Worm (Caenorhabditis elegans): ENCODE measurements around the gene C49C3.4.

The C49C3.4 gene

DNA sequence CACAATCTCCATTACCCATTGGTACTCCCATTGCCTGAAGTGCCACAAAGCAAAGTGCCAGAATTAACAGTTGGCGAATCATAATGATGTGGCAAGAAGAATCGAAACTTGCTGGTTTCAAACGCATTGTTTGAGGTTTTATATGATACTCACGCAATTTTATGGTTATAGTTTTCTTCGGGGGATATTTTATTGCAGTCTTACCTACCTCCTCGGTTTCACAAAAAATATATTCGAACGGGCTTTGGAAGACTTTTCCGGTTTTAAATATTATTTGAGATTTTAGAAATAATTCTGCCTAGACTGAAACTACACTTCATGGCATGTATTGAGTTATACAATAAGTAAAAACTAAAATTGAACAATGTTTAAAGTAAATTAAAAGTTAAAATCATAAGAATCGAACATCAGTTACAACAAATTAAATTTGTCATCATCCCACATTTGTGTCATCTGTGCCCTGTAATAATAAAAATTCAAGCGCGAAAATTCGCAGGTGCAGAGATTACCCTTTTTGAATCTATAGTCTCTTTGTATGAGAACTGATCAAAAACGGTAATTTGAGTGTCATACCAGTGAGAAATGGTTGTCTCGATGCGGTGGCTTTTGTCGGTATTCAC lies 26.1 kb downstream of the C49C3.4 start, which contains the start of the genes clec-197 and clec-198:
clec-197 (minus strand) TSS at position 101 of the 620 bp plus-strand sequence.
clec-198 (plus strand) TSS at position 570 of the 620 bp plus-strand sequence.
- no peak for TF ChIP-seq unc-86 (tag; optimal IDR thresholded peaks at IDR 0.05)
- no peak for TF ChIP-seq fax-1 (tag; optimal IDR thresholded peaks at IDR 0.05)
- no peak for TF ChIP-seq ceh-14 (tag; optimal IDR thresholded peaks at IDR 0.05)
- TF ChIP-seq K09A11.1 (tag; optimal IDR thresholded peaks at IDR 0.05; ENCODE audit: insufficient read depth): no peak
- no peak for TF ChIP-seq lim-6 (tag; optimal IDR thresholded peaks at IDR 0.05)
- TF ChIP-seq unc-42 (tag; optimal IDR thresholded peaks at IDR 0.05): no peak

DNA sequence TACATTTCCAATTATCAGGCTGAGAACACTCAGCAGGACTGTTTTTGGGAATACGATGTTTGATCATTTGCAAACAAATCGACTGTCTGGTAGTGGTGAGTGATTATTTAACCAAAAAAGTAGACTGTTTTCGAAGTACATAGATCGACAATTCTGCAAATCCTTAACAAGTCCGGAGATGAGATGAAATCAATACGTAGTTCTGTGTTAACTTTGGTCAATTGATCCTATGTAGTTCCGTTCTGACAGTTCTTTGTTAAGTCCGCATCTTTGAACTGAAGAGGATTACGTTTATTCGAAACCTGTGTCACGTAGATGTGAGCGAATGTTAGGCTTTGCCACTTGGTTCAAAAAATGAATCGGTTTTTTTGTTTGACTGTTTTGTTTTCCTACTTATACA lies 31.0 kb downstream of the C49C3.4 start, which contains the start of gene clec-199:
clec-199 (plus strand) TSS at position 301 of the 400 bp plus-strand sequence.
- TF ChIP-seq unc-55 (GFP tag; optimal IDR thresholded peaks at IDR 0.05) (no peak), ahr-1 (tag; optimal IDR thresholded peaks at IDR 0.05) (no peak), tbx-2 (tag; optimal IDR thresholded peaks at IDR 0.05) (no peak), ceh-14 (tag; optimal IDR thresholded peaks at IDR 0.05) (no peak), unc-3 (GFP tag; conservative IDR thresholded peaks at IDR 0.05) (no peak), unc-3 (tag; optimal IDR thresholded peaks at IDR 0.05) (no peak), dve-1 (tag; optimal IDR thresholded peaks at IDR 0.05) (no peak), mec-3 (tag; optimal IDR thresholded peaks at IDR 0.05; ENCODE audit: borderline replicate concordance) (no peak), K09A11.1 (tag; optimal IDR thresholded peaks at IDR 0.05; ENCODE audit: insufficient read depth) (no peak), sox-4 (tag; optimal IDR thresholded peaks at IDR 0.05) (no peak), tbx-7 (tag; optimal IDR thresholded peaks at IDR 0.05) (no peak)

DNA sequence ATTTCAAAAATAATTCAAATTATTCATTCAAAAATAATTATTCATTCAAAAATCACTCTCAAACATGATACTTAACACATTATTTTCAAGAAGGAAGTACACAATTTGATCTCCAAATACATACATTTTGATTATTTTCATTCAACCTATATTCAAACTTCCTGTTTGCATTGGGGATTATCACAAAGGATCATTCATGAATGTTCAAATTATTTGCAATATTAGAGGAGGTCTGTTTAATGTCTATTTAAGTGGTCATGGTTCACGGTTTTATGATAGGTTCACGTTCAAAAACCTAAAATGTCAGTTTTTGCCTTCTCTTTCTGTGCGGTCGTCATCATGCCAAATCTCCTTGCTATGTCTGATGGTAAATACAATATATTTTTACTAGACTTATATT lies 40.5 kb downstream of the C49C3.4 start, which contains the start of gene clec-202:
clec-202 (plus strand) TSS at position 301 of the 400 bp plus-strand sequence.
- TF ChIP-seq madf-2 (tag; optimal IDR thresholded peaks at IDR 0.05) (no peak), ceh-14 (tag; optimal IDR thresholded peaks at IDR 0.05) (no peak), ztf-16 (tag; optimal IDR thresholded peaks at IDR 0.05) (no peak), pag-3 (tag; optimal IDR thresholded peaks at IDR 0.05; ENCODE audit: borderline replicate concordance) (no peak), ceh-24 (tag; optimal IDR thresholded peaks at IDR 0.05) (no peak)

DNA sequence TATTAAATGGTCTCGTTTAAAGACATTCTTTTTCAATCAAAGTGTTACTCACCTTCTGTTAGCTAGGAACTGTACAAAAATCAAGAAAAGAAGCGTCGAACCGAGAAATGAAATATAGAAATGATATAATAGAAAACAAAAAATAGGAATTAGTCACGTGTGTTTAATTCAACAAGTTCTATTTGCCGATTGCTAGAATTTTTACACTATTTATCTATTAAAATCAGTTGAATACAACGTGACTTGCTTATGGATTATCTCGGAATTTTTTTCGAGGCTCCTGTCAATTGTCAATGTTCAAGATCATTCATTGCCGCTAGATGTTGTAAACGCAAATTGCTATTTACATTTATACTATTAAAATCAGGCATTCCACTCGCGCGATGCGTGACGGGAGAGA lies 46.7 kb downstream of the C49C3.4 start, which contains the start of gene zipt-17:
zipt-17 (minus strand) TSS at position 101 of the 400 bp plus-strand sequence.
- TF ChIP-seq hlh-15 (tag; optimal IDR thresholded peaks at IDR 0.05) (no peak), nhr-11 (tag; optimal IDR thresholded peaks at IDR 0.05) (no peak), ceh-24 (tag; optimal IDR thresholded peaks at IDR 0.05) (no peak), nfya-1 (tag; optimal IDR thresholded peaks at IDR 0.05) (no peak), ceh-2 (tag; optimal IDR thresholded peaks at IDR 0.05) (no peak), sox-4 (tag; optimal IDR thresholded peaks at IDR 0.05) (no peak), fax-1 (tag; optimal IDR thresholded peaks at IDR 0.05) (no peak), unc-86 (tag; optimal IDR thresholded peaks at IDR 0.05) (no peak)

DNA sequence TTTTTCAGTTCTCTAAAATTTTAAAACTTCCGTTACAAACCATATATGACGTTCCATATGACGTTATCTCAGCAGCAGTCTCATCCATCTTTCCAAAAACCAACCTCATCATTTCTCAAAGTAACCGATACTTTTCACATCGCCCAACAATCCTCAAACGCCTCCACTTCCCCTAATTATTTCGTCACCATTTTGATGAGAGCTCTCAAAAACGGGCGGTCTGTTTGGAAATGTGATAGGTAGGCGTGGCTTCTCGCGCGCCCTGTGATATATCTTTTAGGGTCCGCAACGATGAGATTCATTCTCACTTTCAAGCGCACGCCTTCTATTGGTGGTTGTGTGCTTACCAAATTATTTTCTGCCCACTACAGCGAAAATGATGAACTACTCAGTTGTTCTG lies 47.7 kb downstream of the C49C3.4 start, which contains the start of gene trh-1:
trh-1 (plus strand) TSS at position 301 of the 400 bp plus-strand sequence.
- TF ChIP-seq sdc-2 (tag; optimal IDR thresholded peaks at IDR 0.05) (no peak), unc-3 (GFP tag; conservative IDR thresholded peaks at IDR 0.05) (no peak), unc-3 (tag; optimal IDR thresholded peaks at IDR 0.05) (no peak), dve-1 (tag; optimal IDR thresholded peaks at IDR 0.05) (no peak), dmd-4 (tag; optimal IDR thresholded peaks at IDR 0.05; ENCODE audit: borderline replicate concordance) (no peak), C08G9.2 (tag; optimal IDR thresholded peaks at IDR 0.05) (no peak)

DNA sequence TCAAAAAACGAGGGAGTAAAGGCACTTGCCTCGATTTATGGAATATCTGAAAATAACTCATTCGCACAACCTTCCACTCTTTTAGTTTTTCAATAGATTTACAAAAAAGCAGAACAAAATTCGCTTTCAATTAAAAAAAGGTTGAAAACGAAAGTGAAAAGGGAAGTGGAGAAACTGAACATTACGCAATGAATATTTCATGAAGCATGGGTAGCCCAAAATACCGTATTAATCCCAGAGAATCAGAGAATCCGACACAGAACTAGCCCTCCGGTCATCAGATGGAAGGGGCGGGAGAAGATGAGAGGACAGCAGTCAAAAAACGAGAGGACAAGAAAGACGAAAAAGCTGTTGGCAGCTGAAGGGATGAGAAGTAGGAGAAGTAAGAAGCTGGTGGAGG lies 50.9 kb downstream of the C49C3.4 start, which contains the start of gene C30H6.5:
C30H6.5 (plus strand) TSS at position 301 of the 400 bp plus-strand sequence.
- TF ChIP-seq pha-2 (tag; optimal IDR thresholded peaks at IDR 0.05) (no peak), pros-1 (tag; optimal IDR thresholded peaks at IDR 0.05) (no peak), C38D4.7 (GFP tag; optimal IDR thresholded peaks at IDR 0.05) (no peak), hlh-30 (tag; optimal IDR thresholded peaks at IDR 0.05; ENCODE audit: insufficient read depth) (no peak)

All from whole organism, late embryonic.